Fruit fly (Drosophila melanogaster) whole organism, prepupa: ENCODE data around the gene CG14435.

Experiments used
- Blimp-1 ChIP-seq: fragments of 200-800 bp; sonication (Bioruptor generic); optimal IDR thresholded peaks from 3 replicates; lab custom pipeline; 2017; ENCODE audit warnings: missing biosample characterization, missing genetic modification characterization, mild to moderate bottlenecking, moderate library complexity, missing genetic modification reagents
- CG11902 ChIP-seq: fragments of 200-800 bp; sonication (Bioruptor generic); optimal IDR thresholded peaks from 3 replicates; lab custom pipeline; 2016; ENCODE audit warnings: missing biosample characterization, missing genetic modification characterization
- CG3032 ChIP-seq: fragments of 200-800 bp; optimal IDR thresholded peaks from 2 replicates; lab custom pipeline; 2019; ENCODE audit warnings: missing biosample characterization, mild to moderate bottlenecking, missing genetic modification characterization, moderate library complexity
- CG34406 ChIP-seq: fragments of 200-800 bp; sonication (Bioruptor generic); optimal IDR thresholded peaks from 3 replicates; lab custom pipeline; 2016; ENCODE audit warnings: missing biosample characterization, missing genetic modification characterization
- CG3919 ChIP-seq: fragments of 200-800 bp; sonication (Bioruptor generic); optimal IDR thresholded peaks from 3 replicates; lab custom pipeline; 2016; ENCODE audit warnings: missing biosample characterization, missing genetic modification characterization
- CG4318 ChIP-seq: fragments of 200-800 bp; sonication (Bioruptor generic); optimal IDR thresholded peaks from 3 replicates; lab custom pipeline; 2017; ENCODE audit warnings: missing biosample characterization, mild to moderate bottlenecking, missing genetic modification characterization
- CG6163 ChIP-seq: fragments of 200-800 bp; sonication (Bioruptor generic); IDR thresholded peaks from 3 replicates; pipeline ENCODE4 v1.3.6; 2022; ENCODE audit warnings: missing biosample characterization, missing genetic modification characterization
- CG6276 ChIP-seq: fragments of 200-800 bp; sonication (Bioruptor generic); optimal IDR thresholded peaks from 2 replicates; lab custom pipeline; 2017; ENCODE audit warnings: missing biosample characterization, mild to moderate bottlenecking, missing genetic modification characterization
- CG6792 ChIP-seq: fragments of 200-800 bp; sonication (Bioruptor generic); optimal IDR thresholded peaks from 3 replicates; lab custom pipeline; 2016; ENCODE audit warnings: missing biosample characterization, missing genetic modification characterization
- CG6808 ChIP-seq: fragments of 200-800 bp; sonication (Bioruptor generic); optimal IDR thresholded peaks from 3 replicates; lab custom pipeline; 2017; ENCODE audit warnings: missing biosample characterization, missing genetic modification characterization, mild to moderate bottlenecking, moderate library complexity, missing genetic modification reagents
- CG6854 ChIP-seq: fragments of 200-800 bp; sonication (Bioruptor generic); optimal IDR thresholded peaks from 2 replicates; lab custom pipeline; 2017; ENCODE audit warnings: missing biosample characterization, mild to moderate bottlenecking, missing genetic modification characterization
- CG8319 ChIP-seq: fragments of 200-800 bp; sonication (Bioruptor generic); optimal IDR thresholded peaks from 3 replicates; lab custom pipeline; 2016; ENCODE audit warnings: missing biosample characterization, missing genetic modification characterization
- CG8632 ChIP-seq: fragments of 200-800 bp; sonication (Bioruptor generic); optimal IDR thresholded peaks from 3 replicates; lab custom pipeline; 2016; ENCODE audit warnings: missing biosample characterization, missing genetic modification characterization
- Eip75B ChIP-seq: fragments of 200-800 bp; sonication (Bioruptor generic); optimal IDR thresholded peaks from 3 replicates; lab custom pipeline; 2016; ENCODE audit warnings: missing biosample characterization, missing genetic modification characterization
- Eip78C ChIP-seq: fragments of 200-800 bp; sonication (Bioruptor generic); peaks from one replicate; lab custom pipeline; 2016; ENCODE audit warnings: missing biosample characterization, missing genetic modification characterization
- Ets21C ChIP-seq: fragments of 200-800 bp; sonication (Bioruptor generic); optimal IDR thresholded peaks from 3 replicates; lab custom pipeline; 2016; ENCODE audit warnings: missing biosample characterization, missing genetic modification characterization
- OdsH ChIP-seq: fragments of 200-800 bp; sonication (Bioruptor generic); optimal IDR thresholded peaks from 3 replicates; lab custom pipeline; 2016; ENCODE audit warnings: missing biosample characterization, missing genetic modification characterization
- Smox ChIP-seq: fragments of 200-800 bp; sonication (Bioruptor generic); optimal IDR thresholded peaks from 3 replicates; lab custom pipeline; 2016; ENCODE audit warnings: missing biosample characterization, missing genetic modification characterization
- Sox102F ChIP-seq: fragments of 200-800 bp; sonication (Bioruptor generic); optimal IDR thresholded peaks from 2 replicates; lab custom pipeline; 2016; ENCODE audit warnings: missing biosample characterization, mild to moderate bottlenecking, missing genetic modification characterization
- Sox14 ChIP-seq: fragments of 200-800 bp; sonication (Bioruptor generic); optimal IDR thresholded peaks from 3 replicates; lab custom pipeline; 2016; ENCODE audit warnings: missing biosample characterization, missing genetic modification characterization
- acj6 ChIP-seq: fragments of 200-800 bp; sonication (Bioruptor generic); optimal IDR thresholded peaks from 3 replicates; lab custom pipeline; 2016; ENCODE audit warnings: missing biosample characterization, missing genetic modification characterization
- cyc ChIP-seq: fragments of 200-800 bp; sonication (Bioruptor generic); optimal IDR thresholded peaks from 3 replicates; lab custom pipeline; 2016; ENCODE audit warnings: missing biosample characterization, missing genetic modification characterization
- dac ChIP-seq: fragments of 200-800 bp; sonication (Bioruptor generic); optimal IDR thresholded peaks from 2 replicates; lab custom pipeline; 2017; ENCODE audit warnings: missing biosample characterization, mild to moderate bottlenecking, missing genetic modification characterization
- eg ChIP-seq: fragments of 200-800 bp; sonication (Bioruptor generic); IDR thresholded peaks from 3 replicates; pipeline ENCODE4 v1.3.6; 2022; ENCODE audit warnings: missing biosample characterization, missing genetic modification characterization
- fd59A ChIP-seq: fragments of 200-800 bp; sonication (Bioruptor generic); optimal IDR thresholded peaks from 2 replicates; lab custom pipeline; 2017; ENCODE audit warnings: missing biosample characterization, mild to moderate bottlenecking, missing genetic modification characterization, missing genetic modification reagents
- fd85E ChIP-seq: fragments of 200-800 bp; sonication (Bioruptor generic); optimal IDR thresholded peaks from 3 replicates; lab custom pipeline; 2016; ENCODE audit warnings: missing biosample characterization, missing genetic modification characterization
- fkh ChIP-seq: fragments of 200-800 bp; sonication (Bioruptor generic); optimal IDR thresholded peaks from 3 replicates; lab custom pipeline; 2017; ENCODE audit warnings: missing biosample characterization, mild to moderate bottlenecking, missing genetic modification characterization, moderate library complexity
- lz ChIP-seq: fragments of 200-800 bp; sonication (Bioruptor generic); optimal IDR thresholded peaks from 3 replicates; lab custom pipeline; 2016; ENCODE audit warnings: missing biosample characterization, missing genetic modification characterization
- net ChIP-seq: fragments of 200-800 bp; sonication (Bioruptor generic); optimal IDR thresholded peaks from 3 replicates; lab custom pipeline; 2016; ENCODE audit warnings: missing biosample characterization, missing genetic modification characterization
- pdm3 ChIP-seq: fragments of 200-800 bp; sonication (Bioruptor generic); optimal IDR thresholded peaks from 3 replicates; lab custom pipeline; 2016; ENCODE audit warnings: missing biosample characterization, missing genetic modification characterization
- ss ChIP-seq, 2 experiments: fragments of 200-800 bp; sonication (Bioruptor generic); optimal IDR thresholded peaks; 2 replicates in 1 of 2; 3 replicates in 1 of 2; lab custom pipeline; 2017 to 2018; ENCODE audit warnings: mild to moderate bottlenecking in 2 of 2, missing biosample characterization in 2 of 2, missing genetic modification characterization in 2 of 2, moderate library complexity in 1 of 2
- svp ChIP-seq: fragments of 200-800 bp; sonication (Bioruptor generic); peaks from one replicate; lab custom pipeline; 2016; ENCODE audit warnings: missing biosample characterization, missing genetic modification characterization
- topi ChIP-seq: fragments of 200-800 bp; sonication (Bioruptor generic); optimal IDR thresholded peaks from 3 replicates; lab custom pipeline; 2016; ENCODE audit warnings: missing biosample characterization, missing genetic modification characterization

The CG14435 gene

DNA sequence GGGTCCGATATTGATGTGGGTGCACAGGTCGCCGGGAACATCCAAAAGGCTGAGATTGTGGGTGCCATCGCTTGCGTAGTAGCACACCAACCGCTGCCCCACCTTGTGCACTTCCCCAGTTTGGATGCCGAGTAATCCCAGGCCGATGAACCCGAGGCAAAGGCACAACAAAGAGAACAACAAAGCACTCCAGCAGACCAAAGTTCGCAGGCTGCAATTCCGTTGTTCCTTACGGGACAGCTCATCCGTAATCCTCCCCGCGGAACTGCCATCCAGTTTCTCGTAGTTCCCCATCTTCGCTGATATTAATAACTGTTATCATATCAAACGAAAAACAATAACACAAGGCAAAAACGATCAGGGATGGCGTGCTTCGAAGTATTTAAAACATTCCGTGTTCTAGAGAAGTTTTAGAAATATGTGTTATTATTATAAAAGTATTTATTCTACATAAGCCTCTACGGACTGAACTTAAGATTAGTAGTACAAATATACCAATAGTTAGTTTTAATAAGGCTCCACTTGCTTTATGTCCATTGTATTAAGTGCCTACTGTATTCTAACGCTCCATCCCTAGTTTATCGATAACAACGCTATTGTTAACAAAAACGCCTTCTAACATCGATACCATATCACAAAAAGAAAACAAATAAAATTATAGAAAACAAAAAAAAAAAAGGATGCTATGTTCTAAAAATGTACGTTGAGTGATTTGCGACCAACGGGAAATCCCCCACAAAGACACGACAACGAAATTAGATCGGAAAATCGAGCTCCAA, 5.6 kb upstream of the CG14435 start, which contains the start of the genes Cht11 and CG4558 (continued):
- TF ChIP-seq CG6854 (GFP tag; lab: Kevin White, UChicago) (peak; percentile 67), acj6 (GFP tag; lab: Kevin White, UChicago) (peak; percentile 85), pdm3 (GFP tag; lab: Kevin White, UChicago) (peak; percentile 88), topi (GFP tag; lab: Kevin White, UChicago) (peak; percentile 87), CG3919 (GFP tag; lab: Kevin White, UChicago) (peak; percentile 82), Sox102F (GFP tag; lab: Kevin White, UChicago) (peak; percentile 86), cyc (peak; percentile 83), svp (GFP tag; lab: Kevin White, UChicago) (peak; percentile 92), Smox (peak; percentile 87), CG34406 (peak; percentile 82), ss (GFP tag; optimal IDR thresholded peaks at IDR 0.05; lab: Kevin White, UChicago) (peak; percentile 65 to 79), CG6792 (peak; percentile 80), net (GFP tag; lab: Kevin White, UChicago) (peak; percentile 83), Ets21C (GFP tag; lab: Kevin White, UChicago) (peak; percentile 77), CG8319 (GFP tag; lab: Kevin White, UChicago) (peak; percentile 72), lz (GFP tag; lab: Kevin White, UChicago) (peak; percentile 89)

DNA sequence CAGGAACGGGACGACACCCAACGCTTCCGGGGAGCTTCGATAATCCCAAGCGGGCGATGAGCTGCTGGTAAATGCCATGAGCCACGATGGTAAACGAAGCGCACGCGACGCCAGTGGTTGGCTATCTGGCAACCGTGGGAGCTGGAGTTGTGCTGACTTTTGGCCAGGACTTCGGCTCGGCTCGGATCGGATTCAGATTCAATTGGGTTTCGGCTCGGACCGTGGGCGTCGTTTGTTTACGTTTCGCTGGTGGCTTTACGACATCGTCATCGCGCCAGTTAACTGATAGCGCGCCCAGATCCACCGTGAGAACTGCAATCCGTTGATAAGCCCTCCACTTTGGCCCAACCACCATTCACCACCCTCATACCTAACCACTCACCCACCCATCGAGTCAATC, 11.1 kb downstream of the CG14435 start, which contains the start of gene mAChR-C:
TSS of gene mAChR-C (minus strand) at position 101 of the 400 bp plus-strand sequence.
- TF ChIP-seq Blimp-1 (GFP tag; lab: Kevin White, UChicago) (no peak), fkh (GFP tag; lab: Kevin White, UChicago) (no peak), fd59A (GFP tag; lab: Kevin White, UChicago) (no peak)

DNA sequence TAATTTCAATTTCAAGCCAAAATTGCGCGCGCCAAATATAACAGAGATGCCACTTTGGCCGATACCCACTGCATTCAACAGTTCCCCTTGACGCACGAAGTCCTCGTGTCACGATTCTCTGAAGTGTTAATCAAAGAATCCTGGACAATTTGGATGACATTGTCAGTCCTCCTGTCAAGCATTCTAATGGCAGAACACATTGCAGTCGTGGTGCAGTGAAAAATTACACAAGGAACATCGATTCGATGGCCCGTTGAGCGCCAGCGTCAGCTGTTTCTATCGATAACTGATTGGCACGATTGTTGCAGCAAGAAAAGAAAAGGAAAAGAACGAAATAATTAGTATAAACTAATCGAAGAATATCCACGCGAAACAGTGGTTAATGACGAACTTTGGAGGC, 19.5 kb downstream of the CG14435 start, which contains the start of gene nonC:
TSS of gene nonC (plus strand) at position 294 of the 400 bp plus-strand sequence.
- TF ChIP-seq CG3919 (GFP tag; lab: Kevin White, UChicago) (no peak), CG3032 (tag; lab: Kevin White, UChicago) (no peak), Sox14 (GFP tag; lab: Kevin White, UChicago) (no peak), Eip78C (GFP tag; lab: Kevin White, UChicago) (no peak), topi (GFP tag; lab: Kevin White, UChicago) (no peak), CG34406 (no peak), OdsH (GFP tag; lab: Kevin White, UChicago) (no peak), CG6163 (GFP tag; lab: Robert Waterston, UW) (no peak), fkh (GFP tag; lab: Kevin White, UChicago) (no peak), fd85E (no peak), CG11902 (GFP tag; lab: Kevin White, UChicago) (no peak), Smox (no peak), CG6808 (GFP tag; lab: Kevin White, UChicago) (no peak), Eip75B (GFP tag; lab: Kevin White, UChicago) (no peak), CG4318 (GFP tag; lab: Kevin White, UChicago) (no peak)

DNA sequence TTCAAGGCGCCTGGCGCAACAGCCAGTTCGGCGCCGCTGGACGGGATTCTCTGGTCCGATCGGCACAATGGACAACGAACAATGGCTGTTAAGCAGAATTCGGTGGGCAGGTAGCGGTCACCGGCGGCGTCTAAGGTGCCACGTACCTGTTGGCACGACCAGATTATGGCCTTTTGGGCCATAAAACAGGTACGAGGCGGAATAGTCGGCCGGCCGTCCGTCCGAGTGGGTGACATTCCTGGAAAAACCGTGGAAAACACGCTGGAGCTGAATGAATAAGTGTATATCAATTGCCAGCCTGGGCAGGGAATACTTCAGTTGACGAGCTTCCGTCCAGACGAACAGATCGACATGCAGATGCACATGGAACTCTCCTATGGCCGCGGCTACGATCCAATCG, 20.8 kb downstream of the CG14435 start, which contains the start of gene Atx-1:
TSS of gene Atx-1 (plus strand) at position 301 of the 400 bp plus-strand sequence.
- TF ChIP-seq dac (GFP tag; lab: Kevin White, UChicago), result no peak
- TF ChIP-seq CG6276 (GFP tag; lab: Kevin White, UChicago), result no peak
- no peak for TF ChIP-seq eg (GFP tag; lab: Robert Waterston, UW)
- TF ChIP-seq, all 60 proteins: peak for 0

DNA sequence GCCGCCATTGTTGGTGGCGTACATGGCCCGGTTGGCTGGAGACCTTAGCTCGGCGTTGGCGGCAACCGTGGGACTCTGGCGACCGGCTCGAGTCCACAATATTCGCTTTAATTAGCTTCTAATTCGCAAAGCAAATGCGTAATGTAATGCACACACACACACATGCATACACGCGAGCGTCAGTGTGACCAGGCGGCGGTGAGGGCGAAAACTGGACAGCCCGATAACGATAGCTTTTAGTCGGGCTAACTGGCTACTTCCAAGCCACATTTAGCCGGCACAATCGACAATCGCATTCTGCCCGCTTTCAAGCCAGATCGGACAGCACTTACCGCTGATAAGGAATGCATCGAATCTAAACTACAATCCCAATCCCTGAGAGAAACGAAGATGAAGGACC, 23.0 kb downstream of the CG14435 start, which contains the start of the genes Nf-YC and xit:
TSS of gene Nf-YC (minus strand) at position 217 of the 400 bp plus-strand sequence.
TSS of gene xit (plus strand) at position 314 of the 400 bp plus-strand sequence.
- no peak for TF ChIP-seq CG8319 (GFP tag; lab: Kevin White, UChicago)
- no peak for TF ChIP-seq CG8632 (GFP tag; lab: Kevin White, UChicago)
- TF ChIP-seq svp (GFP tag; lab: Kevin White, UChicago), result no peak
- TF ChIP-seq pdm3 (GFP tag; lab: Kevin White, UChicago), result no peak
